Fruit fly (Drosophila melanogaster): ENCODE measurements around the gene CycJ.

The CycJ gene

dm6 chr3L:3432656-3433344, 33.4 kb upstream of the CycJ start (continued):
- TF ChIP-seq zen (tag; optimal IDR thresholded peaks at IDR 0.05) (peak; percentile 55), disco-r (GFP tag; optimal IDR thresholded peaks at IDR 0.05) (peak; percentile 12), Nf-YC (tag; optimal IDR thresholded peaks at IDR 0.05) (peak; percentile 52), CG6683 (GFP tag; optimal IDR thresholded peaks at IDR 0.05) (peak; percentile 64), nom (GFP tag; optimal IDR thresholded peaks at IDR 0.05) (no peak), CG11695 (GFP tag; IDR thresholded peaks at IDR 0.05) (peak; percentile 82), CG6765 (GFP tag; optimal IDR thresholded peaks at IDR 0.05) (peak; percentile 65), jumu (GFP tag; optimal IDR thresholded peaks at IDR 0.05) (no peak), Side (GFP tag; optimal IDR thresholded peaks at IDR 0.05) (peak; percentile 20), fru (optimal IDR thresholded peaks at IDR 0.05) (no peak), HLHmδ (GFP tag; optimal IDR thresholded peaks at IDR 0.05) (no peak), ato (GFP tag; IDR thresholded peaks at IDR 0.05; ENCODE audit: partially characterized antibody) (no peak), gro (GFP tag; optimal IDR thresholded peaks at IDR 0.05) (peak; percentile 23), wdn (GFP tag; IDR thresholded peaks at IDR 0.05) (peak; percentile 83), peb (GFP tag; IDR thresholded peaks at IDR 0.05) (peak; percentile 46; the same call in 1 of the 2 replicates), schlank (tag; optimal IDR thresholded peaks at IDR 0.05) (peak; percentile 12), CG15514 (GFP tag; optimal IDR thresholded peaks at IDR 0.05) (peak; percentile 72), slou (GFP tag; optimal IDR thresholded peaks at IDR 0.05) (peak; percentile 62), Hey (tag; optimal IDR thresholded peaks at IDR 0.05) (peak; percentile 50), CG30431 (GFP tag; optimal IDR thresholded peaks at IDR 0.05) (peak; percentile 73), CG4730 (GFP tag; IDR thresholded peaks at IDR 0.05) (peak; percentile 76), CG18262 (tag; optimal IDR thresholded peaks at IDR 0.05) (peak; percentile 74), CG1602 (GFP tag; optimal IDR thresholded peaks at IDR 0.05) (peak; percentile 68), jigr1 (GFP tag; IDR thresholded peaks at IDR 0.05) (no peak), CG11560 (tag; IDR thresholded peaks at IDR 0.05) (peak; percentile 76), mld (GFP tag; IDR thresholded peaks at IDR 0.05; ENCODE audit: partially characterized antibody) (no peak), CG12769 (tag; optimal IDR thresholded peaks at IDR 0.05) (peak; percentile 88), lilli (GFP tag; optimal IDR thresholded peaks at IDR 0.05) (peak; percentile 83), CG17361 (GFP tag; IDR thresholded peaks at IDR 0.05) (peak; percentile 86), gsb-n (tag; optimal IDR thresholded peaks at IDR 0.05) (peak; percentile 51), CG11093 (GFP tag; IDR thresholded peaks at IDR 0.05) (peak; percentile 70; the same call in 2 of the 3 replicates), fd96Cb (tag; optimal IDR thresholded peaks at IDR 0.05) (peak; percentile 73), Aef1 (GFP tag; IDR thresholded peaks at IDR 0.05) (peak; percentile 88), CG15073 (GFP tag; optimal IDR thresholded peaks at IDR 0.05) (peak; percentile 16), NfI (GFP tag; optimal IDR thresholded peaks at IDR 0.05) (peak; percentile 75), otp (GFP tag; IDR thresholded peaks at IDR 0.05) (peak; percentile 84), CG9932 (GFP tag; IDR thresholded peaks at IDR 0.05) (peak; percentile 75), emc (GFP tag; optimal IDR thresholded peaks at IDR 0.05) (no peak), CG14667 (GFP tag; IDR thresholded peaks at IDR 0.05) (peak; percentile 77), CG7745 (tag; optimal IDR thresholded peaks at IDR 0.05) (no peak), ken (GFP tag; IDR thresholded peaks at IDR 0.05) (peak; percentile 72; the same call in 2 of the 3 replicates), lab (GFP tag; optimal IDR thresholded peaks at IDR 0.05) (peak; percentile 94), CG4854 (GFP tag; optimal IDR thresholded peaks at IDR 0.05) (peak; percentile 35), CG13775 (GFP tag; optimal IDR thresholded peaks at IDR 0.05) (peak; percentile 66), CG18599 (GFP tag; optimal IDR thresholded peaks at IDR 0.05) (peak; percentile 87), CG2116 (GFP tag; optimal IDR thresholded peaks at IDR 0.05) (peak; percentile 42), Fer2 (tag; optimal IDR thresholded peaks at IDR 0.05) (peak; percentile 64), chn (GFP tag; optimal IDR thresholded peaks at IDR 0.05) (peak; percentile 37), CG10959 (GFP tag; IDR thresholded peaks at IDR 0.05) (peak; percentile 53), Oaz (GFP tag; IDR thresholded peaks at IDR 0.05) (peak; percentile 81)
